Fruit fly (Drosophila melanogaster) whole organism, embryonic: ENCODE measurements around the gene CG9760.

Experiments
- Atf-2 ChIP-seq: fragments of 200-800 bp; sonication (Bioruptor generic); optimal IDR thresholded peaks from 2 replicates; lab custom pipeline; 2016; ENCODE audit warnings: missing biosample characterization, missing genetic modification characterization
- B-H1 ChIP-seq: fragments of 200-800 bp; sonication (Bioruptor generic); IDR thresholded peaks from 3 replicates; pipeline ENCODE4 v1.3.6; 2022; ENCODE audit warnings: missing biosample characterization, missing genetic modification characterization
- CG10979 ChIP-seq: fragments of 200-800 bp; sonication (Bioruptor generic); optimal IDR thresholded peaks from 2 replicates; lab custom pipeline; 2018; ENCODE audit warnings: missing biosample characterization, mild to moderate bottlenecking, missing genetic modification characterization, moderate library complexity
- CG11085 ChIP-seq: fragments of 200-800 bp; sonication (Bioruptor generic); IDR thresholded peaks from 2 replicates; pipeline ENCODE4 v1.3.6; 2022; ENCODE audit warnings: missing biosample characterization, missing genetic modification characterization
- CG11723 ChIP-seq: fragments of 200-800 bp; sonication (Bioruptor generic); optimal IDR thresholded peaks from 2 replicates; lab custom pipeline; 2017; ENCODE audit warnings: missing biosample characterization, mild to moderate bottlenecking, missing genetic modification characterization
- CG12104 ChIP-seq: fragments of 200-800 bp; sonication (Bioruptor generic); optimal IDR thresholded peaks from 3 replicates; lab custom pipeline; 2016; ENCODE audit warnings: missing biosample characterization, missing genetic modification characterization
- CG1233 ChIP-seq: fragments of 200-800 bp; sonication (Bioruptor generic); optimal IDR thresholded peaks from 4 replicates; lab custom pipeline; 2018; ENCODE audit warnings: missing biosample characterization, mild to moderate bottlenecking, missing genetic modification characterization
- CG1647 ChIP-seq: fragments of 200-800 bp; sonication (Bioruptor generic); optimal IDR thresholded peaks from 3 replicates; lab custom pipeline; 2016; ENCODE audit warnings: missing biosample characterization, missing genetic modification characterization
- CG17328 ChIP-seq: fragments of 200-800 bp; sonication (Bioruptor generic); IDR thresholded peaks from 2 replicates; pipeline ENCODE4 v1.3.6; 2022; ENCODE audit warnings: missing biosample characterization, missing genetic modification characterization
- CG17359 ChIP-seq: fragments of 200-800 bp; sonication (Bioruptor generic); optimal IDR thresholded peaks from 3 replicates; lab custom pipeline; 2018; ENCODE audit warnings: missing biosample characterization, mild to moderate bottlenecking, missing genetic modification characterization, moderate library complexity
- CG17361 ChIP-seq: fragments of 200-800 bp; sonication (Bioruptor generic); IDR thresholded peaks from 3 replicates; pipeline ENCODE4 v1.3.6; 2022; ENCODE audit warnings: missing biosample characterization, missing genetic modification characterization
- CG3065 ChIP-seq: fragments of 200-800 bp; sonication (Bioruptor generic); optimal IDR thresholded peaks from 2 replicates; lab custom pipeline; 2016; ENCODE audit warnings: missing biosample characterization, missing genetic modification characterization
- CG33213 ChIP-seq: fragments of 200-800 bp; sonication (Bioruptor generic); optimal IDR thresholded peaks from 3 replicates; lab custom pipeline; 2016; ENCODE audit warnings: missing biosample characterization, missing genetic modification characterization
- CG34224 ChIP-seq: fragments of 200-800 bp; sonication (Bioruptor generic); IDR thresholded peaks from 3 replicates; pipeline ENCODE4 v1.3.6; 2022; ENCODE audit warnings: missing biosample characterization, missing genetic modification characterization; ENCODE audit not compliant: partially characterized antibody
- CG4360 ChIP-seq: fragments of 200-800 bp; sonication (Bioruptor generic); IDR thresholded peaks from 2 replicates; pipeline ENCODE4 v1.3.6; 2022; ENCODE audit warnings: missing biosample characterization, missing genetic modification characterization
- CG4707 ChIP-seq: fragments of 200-800 bp; sonication (Bioruptor generic); optimal IDR thresholded peaks from 2 replicates; lab custom pipeline; 2018; ENCODE audit warnings: missing biosample characterization, mild to moderate bottlenecking, missing genetic modification characterization, moderate library complexity
- CG5180 ChIP-seq: fragments of 200-800 bp; sonication (Bioruptor generic); optimal IDR thresholded peaks from 3 replicates; lab custom pipeline; 2017; ENCODE audit warnings: missing biosample characterization, missing genetic modification characterization, mild to moderate bottlenecking, moderate library complexity, missing genetic modification reagents
- CG6683 ChIP-seq: fragments of 200-800 bp; sonication (Bioruptor generic); optimal IDR thresholded peaks from 2 replicates; lab custom pipeline; 2017; ENCODE audit warnings: missing biosample characterization, mild to moderate bottlenecking, missing genetic modification characterization, missing genetic modification reagents
- CG8281 ChIP-seq: fragments of 200-800 bp; sonication (Bioruptor generic); optimal IDR thresholded peaks from 2 replicates; lab custom pipeline; 2018; ENCODE audit warnings: missing biosample characterization, mild to moderate bottlenecking, missing genetic modification characterization, moderate library complexity
- CG9609 ChIP-seq: fragments of 200-800 bp; sonication (Bioruptor generic); optimal IDR thresholded peaks from 3 replicates; lab custom pipeline; 2016; ENCODE audit warnings: missing biosample characterization, missing genetic modification characterization
- CG9797 ChIP-seq: fragments of 200-800 bp; sonication (Bioruptor generic); optimal IDR thresholded peaks from 3 replicates; lab custom pipeline; 2018; ENCODE audit warnings: missing biosample characterization, mild to moderate bottlenecking, missing genetic modification characterization
- CHES-1-like ChIP-seq: fragments of 200-800 bp; sonication (Bioruptor generic); optimal IDR thresholded peaks from 2 replicates; lab custom pipeline; 2016; ENCODE audit warnings: missing biosample characterization, missing genetic modification characterization
- D19A ChIP-seq: fragments of 200-800 bp; optimal IDR thresholded peaks from 3 replicates; lab custom pipeline; 2019; ENCODE audit warnings: missing biosample characterization, mild to moderate bottlenecking, missing genetic modification characterization, moderate library complexity
- Dek ChIP-seq: fragments of 200-800 bp; sonication (Bioruptor generic); optimal IDR thresholded peaks from 3 replicates; lab custom pipeline; 2019; ENCODE audit warnings: missing biosample characterization, mild to moderate bottlenecking, missing genetic modification characterization, moderate library complexity
- Dp ChIP-seq: fragments of 200-800 bp; sonication (Bioruptor generic); optimal IDR thresholded peaks from 2 replicates; lab custom pipeline; 2018; ENCODE audit warnings: missing biosample characterization, mild to moderate bottlenecking, missing genetic modification characterization, moderate library complexity
- H15 ChIP-seq: fragments of 200-800 bp; sonication (Bioruptor generic); IDR thresholded peaks from 3 replicates; pipeline ENCODE4 v1.3.6; 2022; ENCODE audit warnings: missing biosample characterization, missing genetic modification characterization
- HmgD ChIP-seq: fragments of 200-800 bp; sonication (Bioruptor generic); optimal IDR thresholded peaks from 3 replicates; lab custom pipeline; 2016; ENCODE audit warnings: missing biosample characterization, missing genetic modification characterization
- Jarid2 ChIP-seq: fragments of 200-800 bp; sonication (Bioruptor generic); optimal IDR thresholded peaks from 3 replicates; lab custom pipeline; 2017; ENCODE audit warnings: mild to moderate bottlenecking, missing biosample characterization, missing genetic modification reagents, missing genetic modification characterization
- Mrtf ChIP-seq: fragments of 200-800 bp; sonication (Bioruptor generic); IDR thresholded peaks from 3 replicates; pipeline ENCODE4 v1.3.6; 2022; ENCODE audit warnings: missing biosample characterization, missing genetic modification characterization
- Neu2 ChIP-seq: fragments of 200-800 bp; sonication (Bioruptor generic); optimal IDR thresholded peaks from 3 replicates; lab custom pipeline; 2016; ENCODE audit warnings: missing biosample characterization, missing genetic modification characterization, borderline replicate concordance
- Nf-YB ChIP-seq: fragments of 200-800 bp; sonication (Bioruptor generic); optimal IDR thresholded peaks from 3 replicates; lab custom pipeline; 2019; ENCODE audit warnings: missing biosample characterization, mild to moderate bottlenecking, missing genetic modification characterization, moderate library complexity
- Rx ChIP-seq: fragments of 200-800 bp; sonication (Bioruptor generic); IDR thresholded peaks from 2 replicates; pipeline ENCODE4 v1.3.6; 2022; ENCODE audit warnings: missing biosample characterization, missing genetic modification characterization
- al ChIP-seq: fragments of 200-800 bp; sonication (Bioruptor generic); IDR thresholded peaks from 2 replicates; pipeline ENCODE4 v1.3.6; 2022; ENCODE audit warnings: missing biosample characterization, missing genetic modification characterization
- aop ChIP-seq: fragments of 200-800 bp; sonication (Bioruptor generic); IDR thresholded peaks from 2 replicates; pipeline ENCODE4 v1.3.6; 2022; ENCODE audit warnings: missing biosample characterization, missing genetic modification characterization
- br ChIP-seq: fragments of >200 bp; optimal IDR thresholded peaks from 2 replicates; lab custom pipeline; 2017
- btn ChIP-seq: fragments of 200-800 bp; sonication (Bioruptor generic); optimal IDR thresholded peaks from 2 replicates; lab custom pipeline; 2016; ENCODE audit warnings: missing biosample characterization, missing genetic modification characterization
- cg ChIP-seq: fragments of 200-800 bp; sonication (Bioruptor generic); optimal IDR thresholded peaks from 3 replicates; lab custom pipeline; 2019; ENCODE audit warnings: missing biosample characterization, mild to moderate bottlenecking, missing genetic modification characterization, moderate library complexity
- dan ChIP-seq: fragments of 200-800 bp; sonication (Bioruptor generic); IDR thresholded peaks from 2 replicates; pipeline ENCODE4 v1.3.6; 2022; ENCODE audit warnings: missing biosample characterization, missing genetic modification characterization
- eyg ChIP-seq: fragments of 200-800 bp; sonication (Bioruptor generic); optimal IDR thresholded peaks from 3 replicates; lab custom pipeline; 2016; ENCODE audit warnings: missing biosample characterization, missing genetic modification characterization
- fd96Cb ChIP-seq: fragments of 200-800 bp; sonication (Bioruptor generic); optimal IDR thresholded peaks from 2 replicates; lab custom pipeline; 2018; ENCODE audit warnings: missing biosample characterization, mild to moderate bottlenecking, missing genetic modification characterization, moderate library complexity
- her ChIP-seq: fragments of 200-800 bp; sonication (Bioruptor generic); optimal IDR thresholded peaks from 2 replicates; lab custom pipeline; 2016; ENCODE audit warnings: missing biosample characterization, missing genetic modification characterization
- mld ChIP-seq: fragments of 200-800 bp; sonication (Bioruptor generic); IDR thresholded peaks from 3 replicates; pipeline ENCODE4 v1.3.6; 2022; ENCODE audit warnings: missing biosample characterization, missing genetic modification characterization; ENCODE audit not compliant: partially characterized antibody
- nerfin-1 ChIP-seq: fragments of 200-800 bp; sonication (Bioruptor generic); optimal IDR thresholded peaks from 3 replicates; lab custom pipeline; 2019; ENCODE audit warnings: missing biosample characterization, mild to moderate bottlenecking, missing genetic modification characterization, moderate library complexity
- odd ChIP-seq: fragments of 200-800 bp; sonication (Bioruptor generic); optimal IDR thresholded peaks from 2 replicates; lab custom pipeline; 2017; ENCODE audit warnings: missing biosample characterization, mild to moderate bottlenecking, missing genetic modification characterization
- shn ChIP-seq: fragments of 200-800 bp; sonication (Bioruptor generic); optimal IDR thresholded peaks from 3 replicates; lab custom pipeline; 2016; ENCODE audit warnings: missing biosample characterization, missing genetic modification characterization
- sima ChIP-seq: fragments of 200-800 bp; sonication (Bioruptor generic); optimal IDR thresholded peaks from 2 replicates; lab custom pipeline; 2016; ENCODE audit warnings: missing biosample characterization, missing genetic modification characterization
- sna ChIP-seq: fragments of 200-800 bp; sonication (Bioruptor generic); IDR thresholded peaks from 2 replicates; pipeline ENCODE4 v1.3.6; 2022; ENCODE audit warnings: missing biosample characterization, missing genetic modification characterization; ENCODE audit not compliant: partially characterized antibody
- sug ChIP-seq: fragments of 200-800 bp; optimal IDR thresholded peaks from 2 replicates; lab custom pipeline; 2019; ENCODE audit warnings: missing biosample characterization, mild to moderate bottlenecking, missing genetic modification characterization, moderate library complexity
- tap ChIP-seq: fragments of 200-800 bp; optimal IDR thresholded peaks from 3 replicates; lab custom pipeline; 2019; ENCODE audit warnings: missing biosample characterization, mild to moderate bottlenecking, missing genetic modification characterization, moderate library complexity
- tio ChIP-seq: fragments of 200-800 bp; sonication (Bioruptor generic); optimal IDR thresholded peaks from 2 replicates; lab custom pipeline; 2017; ENCODE audit warnings: missing biosample characterization, missing genetic modification characterization, inconsistent platforms
- trem ChIP-seq: fragments of 200-800 bp; optimal IDR thresholded peaks from 3 replicates; lab custom pipeline; 2019; ENCODE audit warnings: missing biosample characterization, mild to moderate bottlenecking, missing genetic modification characterization, moderate library complexity

Gene CG9760

dm6 chr3L:12124975-12125374, 38.6 kb downstream of the CG9760 start, which contains the start of gene yps (continued):
- TF ChIP-seq sug (tag; lab: Kevin White, UChicago) (peak; percentile 95), shn (peak; percentile 93), B-H1 (GFP tag; lab: Robert Waterston, UW) (peak; percentile 74; the same call in 2 of the 3 replicates), CG1647 (peak; percentile 92), nerfin-1 (peak; percentile 89), CG9609 (GFP tag; lab: Kevin White, UChicago) (peak; percentile 90), aop (GFP tag; lab: Robert Waterston, UW) (peak; percentile 42; the same call in 1 of the 2 replicates), CG12104 (GFP tag; lab: Kevin White, UChicago) (peak; percentile 96), CG4360 (peak; percentile 71), CG9797 (peak; percentile 73), Rx (GFP tag; lab: Robert Waterston, UW) (peak; percentile 89; the same call in 1 of the 2 replicates), trem (tag; lab: Kevin White, UChicago) (peak; percentile 88), dan (GFP tag; lab: Robert Waterston, UW) (no peak), CG1233 (GFP tag; lab: Kevin White, UChicago) (peak; percentile 98), CG4707 (GFP tag; lab: Kevin White, UChicago) (peak; percentile 96), CG3065 (GFP tag; lab: Kevin White, UChicago) (peak; percentile 85), CHES-1-like (GFP tag; lab: Kevin White, UChicago) (peak; percentile 96), H15 (GFP tag; lab: Robert Waterston, UW) (peak; percentile 89), fd96Cb (tag; lab: Kevin White, UChicago) (peak; percentile 71), al (GFP tag; lab: Robert Waterston, UW) (peak; percentile 73), CG17359 (tag; lab: Kevin White, UChicago) (peak; percentile 93), btn (GFP tag; lab: Kevin White, UChicago) (peak; percentile 88), Neu2 (peak; percentile 36), CG33213 (peak; percentile 98), Mrtf (GFP tag; lab: Robert Waterston, UW) (no peak; the same call in 1 of the 3 replicates), CG17328 (peak; percentile 98), sna (GFP tag; lab: Robert Waterston, UW) (peak; percentile 29; the same call in 1 of the 2 replicates), CG17361 (GFP tag; lab: Robert Waterston, UW) (peak; percentile 83), CG5180 (peak; percentile 86), CG11085 (GFP tag; lab: Robert Waterston, UW) (peak; percentile 90), Atf-2 (GFP tag; lab: Kevin White, UChicago) (peak; percentile 87), sima (peak; percentile 44), D19A (tag; lab: Kevin White, UChicago) (peak; percentile 66), CG11723 (GFP tag; lab: Kevin White, UChicago) (peak; percentile 95), CG34224 (GFP tag; lab: Robert Waterston, UW) (peak; percentile 55; the same call in 2 of the 3 replicates), Jarid2 (GFP tag; lab: Kevin White, UChicago) (peak; percentile 85), CG10979 (tag; lab: Kevin White, UChicago) (peak; percentile 80), Nf-YB (GFP tag; lab: Kevin White, UChicago) (peak; percentile 77), CG8281 (tag; lab: Kevin White, UChicago) (peak; percentile 68), her (GFP tag; lab: Kevin White, UChicago) (peak; percentile 96), cg (no peak), tap (tag; lab: Kevin White, UChicago) (peak; percentile 87), odd (peak; percentile 98), mld (0 out of 3 replicates have a peak, but pooled peaks have one; percentile 27), Dp (peak; percentile 66), Dek (tag; lab: Kevin White, UChicago) (peak; percentile 85), tio (no peak), eyg (GFP tag; lab: Kevin White, UChicago) (peak; percentile 96), br (lab: Kevin White, UChicago) (no peak), CG6683 (GFP tag; lab: Kevin White, UChicago) (peak; percentile 91), HmgD (GFP tag; lab: Kevin White, UChicago) (peak; percentile 95)
